Worm (Caenorhabditis elegans): ENCODE data around the gene sysm-1.
A peak's percentile ranks its signal among the peaks of the same experiment; 100 is the strongest.

sysm-1 gene

ce11 chrII:9060332-9060840 lies 22.6 kb downstream of the sysm-1 start (continued):
- TF ChIP-seq gei-17 (GFP tag; optimal IDR thresholded peaks at IDR 0.05): peak; percentile 34
- TF ChIP-seq ceh-27 (GFP tag; optimal IDR thresholded peaks at IDR 0.05): peak; percentile 92
- peak; percentile 73; the same call in 1 of the 2 replicates for TF ChIP-seq cebp-1 (GFP tag; IDR thresholded peaks at IDR 0.05)
- TF ChIP-seq cebp-1 (tag; optimal IDR thresholded peaks at IDR 0.05): peak; percentile 85
- peak; percentile 14 for TF ChIP-seq F57A8.1 (GFP tag; optimal IDR thresholded peaks at IDR 0.05)
- peak; percentile 85 for TF ChIP-seq chd-7 (tag; optimal IDR thresholded peaks at IDR 0.05)
- peak; percentile 85 for TF ChIP-seq K11D2.4 (GFP tag; IDR thresholded peaks at IDR 0.05)
- TF ChIP-seq B0019.2 (GFP tag; conservative IDR thresholded peaks at IDR 0.05): no peak
- TF ChIP-seq F23B12.7 (tag; optimal IDR thresholded peaks at IDR 0.05; ENCODE audit: insufficient read depth): peak; percentile 37
- no peak for TF ChIP-seq hrde-1 (tag; optimal IDR thresholded peaks at IDR 0.05; ENCODE audit: borderline replicate concordance)
- TF ChIP-seq mes-4 (tag; optimal IDR thresholded peaks at IDR 0.05): no peak
- peak; percentile 19 for TF ChIP-seq repo-1 (tag; optimal IDR thresholded peaks at IDR 0.05)
- TF ChIP-seq hmg-1.2 (GFP tag; IDR thresholded peaks at IDR 0.05): peak; percentile 72
- TF ChIP-seq egl-44 (GFP tag; IDR thresholded peaks at IDR 0.05): 0 out of 2 replicates have a peak, but pooled peaks have one; percentile 45
- TF ChIP-seq pbrm-1 (GFP tag; IDR thresholded peaks at IDR 0.05): peak; percentile 69
- TF ChIP-seq T26A5.8 (tag; optimal IDR thresholded peaks at IDR 0.05): no peak
- no peak for TF ChIP-seq sptf-2 (GFP tag; optimal IDR thresholded peaks at IDR 0.05)
- TF ChIP-seq athp-1 (tag; optimal IDR thresholded peaks at IDR 0.05): peak; percentile 9
- no peak for TF ChIP-seq aptf-3 (GFP tag; IDR thresholded peaks at IDR 0.05)
- peak; percentile 77 for TF ChIP-seq atf-7 (tag; optimal IDR thresholded peaks at IDR 0.05)
- TF ChIP-seq snpc-4 (GFP tag; optimal IDR thresholded peaks at IDR 0.05): no peak
- peak in 3 of 4 experiments; percentile 62 to 70 (median 66) for TF ChIP-seq snpc-4 (tag; optimal IDR thresholded peaks at IDR 0.05)
- no peak for TF ChIP-seq ztf-3 (GFP tag; optimal IDR thresholded peaks at IDR 0.05)
- no peak for TF ChIP-seq F57C9.4 (tag; optimal IDR thresholded peaks at IDR 0.05)
- peak; percentile 6 for TF ChIP-seq ztf-22 (GFP tag; optimal IDR thresholded peaks at IDR 0.05)
- TF ChIP-seq Y95B8A.8 (GFP tag; IDR thresholded peaks at IDR 0.05): peak; percentile 59; the same call in 1 of the 2 replicates
- TF ChIP-seq attf-3 (GFP tag; conservative IDR thresholded peaks at IDR 0.05): peak; percentile 46; the same call in 1 of the 2 replicates
- peak; percentile 60 for TF ChIP-seq nhr-90 (tag; optimal IDR thresholded peaks at IDR 0.05)
- peak; percentile 61 for TF ChIP-seq ZK185.1 (tag; optimal IDR thresholded peaks at IDR 0.05; ENCODE audit: poor library complexity, severe bottlenecking)
- 0 out of 2 replicates have a peak, but pooled peaks have one; percentile 32 for TF ChIP-seq C17E4.6 (GFP tag; IDR thresholded peaks at IDR 0.05)
- peak; percentile 81 for TF ChIP-seq ztf-26 (tag; optimal IDR thresholded peaks at IDR 0.05)
- TF ChIP-seq lin-35 (GFP tag; optimal IDR thresholded peaks at IDR 0.05): peak in 1 of 3 experiments; percentile 24
- peak; percentile 93 for TF ChIP-seq nfyb-1 (GFP tag; IDR thresholded peaks at IDR 0.05)

ce11 chrII:9059010-9059409 lies 24.0 kb downstream of the sysm-1 start:
- TF ChIP-seq nhr-120 (GFP tag; IDR thresholded peaks at IDR 0.05) (no peak), repo-1 (tag; optimal IDR thresholded peaks at IDR 0.05) (no peak), lag-1 (GFP tag; IDR thresholded peaks at IDR 0.05) (no peak), Y56A3A.18 (GFP tag; IDR thresholded peaks at IDR 0.05) (no peak), pha-4 (tag; optimal IDR thresholded peaks at IDR 0.05) (no peak)
